Worm (Caenorhabditis elegans) whole organism, L4 larva: ENCODE data around the gene srh-28.

Experiments
- ama-1 ChIP-seq: fragments of 150-350 bp; optimal IDR thresholded peaks from 2 replicates; lab custom pipeline; 2014; ENCODE audit warnings: inconsistent platforms, mixed read lengths
- egl-27 ChIP-seq: sonication (generic microtip); optimal IDR thresholded peaks from 3 replicates; lab custom pipeline; 2017; ENCODE audit warnings: missing biosample characterization, missing genetic modification reagents, missing genetic modification characterization
- lin-39 ChIP-seq: fragments of 150-350 bp; optimal IDR thresholded peaks from 2 replicates; lab custom pipeline; 2014; ENCODE audit warnings: missing biosample characterization, missing genetic modification reagents, missing genetic modification characterization
- nhr-28 ChIP-seq: fragments of 150-350 bp; optimal IDR thresholded peaks from 2 replicates; lab custom pipeline; 2014; ENCODE audit warnings: missing biosample characterization, missing genetic modification characterization
- pqm-1 ChIP-seq: sonication (generic microtip); optimal IDR thresholded peaks from 2 replicates; lab custom pipeline; 2017; ENCODE audit warnings: missing biosample characterization, missing genetic modification characterization
- skn-1 ChIP-seq: fragments of 150-350 bp; optimal IDR thresholded peaks from 2 replicates; lab custom pipeline; 2014; ENCODE audit warnings: missing biosample characterization, missing genetic modification characterization
- zag-1 ChIP-seq: fragments of 150-350 bp; optimal IDR thresholded peaks from 2 replicates; lab custom pipeline; 2014; ENCODE audit warnings: missing biosample characterization, missing genetic modification characterization

- TF ChIP-seq zag-1 (no peak), lin-39 (tag; lab: Kevin White, UChicago) (no peak), ama-1 (no peak), skn-1 (tag; lab: Kevin White, UChicago) (no peak), pqm-1 (tag; lab: Kevin White, UChicago) (no peak), egl-27 (tag; lab: Kevin White, UChicago) (no peak), nhr-28 (tag; lab: Kevin White, UChicago) (no peak)
Observed at ce11 chrV:6767576-6767975, 8.0 kb downstream of the srh-28 start.
